Worm (Caenorhabditis elegans) whole organism, L4 larva: ENCODE measurements around the gene K11D12.11.

ENCODE experiments used
- D1046.2 ChIP-seq: fragments of 200-800 bp; sonication (Bioruptor generic); IDR thresholded peaks from 2 replicates; pipeline ENCODE4 v1.3.6; 2022; ENCODE audit warnings: missing genetic modification characterization, missing compliant biosample characterization
- F10B5.3 ChIP-seq: sonication (generic microtip); optimal IDR thresholded peaks from 2 replicates; lab custom pipeline; 2016; ENCODE audit warnings: mild to moderate bottlenecking, missing genetic modification characterization, missing compliant biosample characterization
- R02D3.7 ChIP-seq: fragments of 150-350 bp; sonication (generic microtip); optimal IDR thresholded peaks from 3 replicates; lab custom pipeline; 2014; ENCODE audit warnings: missing biosample characterization, missing genetic modification characterization
- T26A8.4 ChIP-seq: fragments of 200-800 bp; sonication (Bioruptor generic); IDR thresholded peaks from 2 replicates; pipeline ENCODE4 v1.3.6; 2022; ENCODE audit warnings: missing genetic modification characterization, missing compliant biosample characterization
- Y105C5A.15 ChIP-seq: fragments of 200-800 bp; sonication (Bioruptor generic); IDR thresholded peaks from 2 replicates; pipeline ENCODE4 v1.3.6; 2022; ENCODE audit warnings: missing genetic modification characterization, missing compliant biosample characterization
- Y48G9A.11 ChIP-seq: fragments of 200-800 bp; sonication (Bioruptor generic); IDR thresholded peaks from 2 replicates; pipeline ENCODE4 v1.3.6; 2022; ENCODE audit warnings: missing genetic modification reagents, missing genetic modification characterization, missing compliant biosample characterization
- Y5F2A.4 ChIP-seq: fragments of 200-800 bp; sonication (Bioruptor generic); optimal IDR thresholded peaks from 2 replicates; lab custom pipeline; 2018; ENCODE audit warnings: mild to moderate bottlenecking, missing genetic modification characterization, missing compliant biosample characterization
- arid-1 ChIP-seq: fragments of 200-800 bp; sonication (Bioruptor generic); conservative IDR thresholded peaks from 2 replicates; pipeline ENCODE4 v1.3.6; 2022; ENCODE audit warnings: missing genetic modification reagents, missing genetic modification characterization, missing compliant biosample characterization
- ceh-28 ChIP-seq: fragments of 150-350 bp; optimal IDR thresholded peaks from 2 replicates; lab custom pipeline; 2014; ENCODE audit warnings: missing biosample characterization, missing genetic modification reagents, missing genetic modification characterization
- ceh-32 ChIP-seq: sonication (generic microtip); optimal IDR thresholded peaks from 2 replicates; lab custom pipeline; 2016; ENCODE audit warnings: mild to moderate bottlenecking, missing genetic modification characterization, missing compliant biosample characterization; ENCODE audit not compliant: poor library complexity
- ceh-62 ChIP-seq: sonication (generic microtip); optimal IDR thresholded peaks from 2 replicates; lab custom pipeline; 2017; ENCODE audit warnings: missing biosample characterization, missing genetic modification characterization
- ceh-82 ChIP-seq: sonication (generic microtip); optimal IDR thresholded peaks from 2 replicates; lab custom pipeline; 2017; ENCODE audit warnings: missing biosample characterization, missing genetic modification characterization
- ces-1 ChIP-seq: fragments of 150-350 bp; sonication (generic microtip); optimal IDR thresholded peaks from 4 replicates; lab custom pipeline; 2014; ENCODE audit warnings: missing biosample characterization, missing genetic modification reagents, missing genetic modification characterization
- cey-2 ChIP-seq: sonication (generic microtip); optimal IDR thresholded peaks from 3 replicates; lab custom pipeline; 2017; ENCODE audit warnings: missing genetic modification characterization, mild to moderate bottlenecking, missing compliant biosample characterization, antibody characterized with exemption, borderline replicate concordance; ENCODE audit not compliant: insufficient read depth
- daf-16 ChIP-seq, 3 experiments: sonication (generic microtip); optimal IDR thresholded peaks; 2 replicates each; lab custom pipeline; 2016 to 2017; ENCODE audit warnings: missing genetic modification characterization in 3 of 3, missing genetic modification reagents in 3 of 3, mild to moderate bottlenecking in 2 of 3, missing compliant biosample characterization in 2 of 3, missing biosample characterization in 1 of 3, moderate library complexity in 1 of 3
- daf-19 ChIP-seq: fragments of 200-800 bp; sonication (Bioruptor generic); conservative IDR thresholded peaks from 2 replicates; pipeline ENCODE4 v1.3.6; 2022; ENCODE audit warnings: missing genetic modification characterization, missing compliant biosample characterization
- dmd-6 ChIP-seq: fragments of 200-800 bp; sonication (Bioruptor generic); IDR thresholded peaks from 2 replicates; pipeline ENCODE4 v1.3.6; 2022; ENCODE audit warnings: missing genetic modification reagents, missing genetic modification characterization, missing compliant biosample characterization
- duxl-1 ChIP-seq: sonication (generic microtip); optimal IDR thresholded peaks from 2 replicates; lab custom pipeline; 2016; ENCODE audit warnings: mild to moderate bottlenecking, missing genetic modification characterization, moderate library complexity, missing compliant biosample characterization; ENCODE audit not compliant: poor library complexity
- dve-1 ChIP-seq: sonication (generic microtip); optimal IDR thresholded peaks from 2 replicates; lab custom pipeline; 2017; ENCODE audit warnings: antibody characterized with exemption, mild to moderate bottlenecking, missing genetic modification characterization, missing compliant biosample characterization; ENCODE audit not compliant: insufficient read depth
- egl-27 ChIP-seq: sonication (generic microtip); optimal IDR thresholded peaks from 3 replicates; lab custom pipeline; 2017; ENCODE audit warnings: missing biosample characterization, missing genetic modification reagents, missing genetic modification characterization
- fkh-10 ChIP-seq: fragments of 150-350 bp; optimal IDR thresholded peaks from 2 replicates; lab custom pipeline; 2014; ENCODE audit warnings: missing biosample characterization, missing genetic modification reagents, missing genetic modification characterization
- hlh-11 ChIP-seq: fragments of 200-800 bp; sonication (Bioruptor generic); optimal IDR thresholded peaks from 2 replicates; lab custom pipeline; 2018; ENCODE audit warnings: mild to moderate bottlenecking, missing genetic modification characterization, missing compliant biosample characterization
- hlh-30 ChIP-seq: sonication (generic microtip); optimal IDR thresholded peaks from 2 replicates; lab custom pipeline; 2017; ENCODE audit warnings: antibody characterized with exemption, mild to moderate bottlenecking, missing genetic modification characterization, missing compliant biosample characterization; ENCODE audit not compliant: insufficient read depth
- hmg-1.1 ChIP-seq: fragments of 200-800 bp; sonication (Bioruptor generic); IDR thresholded peaks from 2 replicates; pipeline ENCODE4 v1.3.6; 2022; ENCODE audit warnings: missing genetic modification reagents, missing genetic modification characterization, missing compliant biosample characterization
- lim-7 ChIP-seq: fragments of 200-800 bp; sonication (Bioruptor generic); IDR thresholded peaks from 2 replicates; pipeline ENCODE4 v1.3.6; 2022; ENCODE audit warnings: missing genetic modification characterization, missing compliant biosample characterization
- lin-15B ChIP-seq: fragments of 150-350 bp; sonication (generic microtip); optimal IDR thresholded peaks from 3 replicates; lab custom pipeline; 2014; ENCODE audit warnings: missing biosample characterization, missing genetic modification characterization
- lin-39 ChIP-seq: fragments of 150-350 bp; optimal IDR thresholded peaks from 2 replicates; lab custom pipeline; 2014; ENCODE audit warnings: missing biosample characterization, missing genetic modification reagents, missing genetic modification characterization
- lsy-2 ChIP-seq, 2 experiments: fragments of 150-350 bp in 1 of 2; sonication (generic microtip) in 1 of 2; optimal IDR thresholded peaks; 2 replicates each; lab custom pipeline; 2014 to 2017; ENCODE audit warnings: missing biosample characterization in 2 of 2, missing genetic modification characterization in 2 of 2
- mdl-1 ChIP-seq, 2 experiments: fragments of 150-350 bp in 1 of 2; sonication (generic microtip) in 1 of 2; optimal IDR thresholded peaks; 2 replicates each; lab custom pipeline; 2014 to 2017; ENCODE audit warnings: missing biosample characterization in 2 of 2, missing genetic modification characterization in 2 of 2
- mxl-3 ChIP-seq: fragments of 200-800 bp; sonication (Bioruptor generic); optimal IDR thresholded peaks from 2 replicates; lab custom pipeline; 2018; ENCODE audit warnings: mild to moderate bottlenecking, missing genetic modification characterization, missing compliant biosample characterization
- nhr-102 ChIP-seq: sonication (generic microtip); optimal IDR thresholded peaks from 2 replicates; lab custom pipeline; 2016; ENCODE audit warnings: mild to moderate bottlenecking, missing genetic modification characterization, moderate library complexity, missing compliant biosample characterization
- nhr-237 ChIP-seq: sonication (generic microtip); optimal IDR thresholded peaks from 2 replicates; lab custom pipeline; 2017; ENCODE audit warnings: missing biosample characterization, missing genetic modification characterization
- nhr-28 ChIP-seq: fragments of 150-350 bp; optimal IDR thresholded peaks from 2 replicates; lab custom pipeline; 2014; ENCODE audit warnings: missing biosample characterization, missing genetic modification characterization
- nhr-41 ChIP-seq: fragments of 200-800 bp; sonication (Bioruptor generic); IDR thresholded peaks from 2 replicates; pipeline ENCODE4 v1.3.6; 2022; ENCODE audit warnings: missing genetic modification reagents, missing genetic modification characterization, missing compliant biosample characterization
- nhr-42 ChIP-seq: fragments of 200-800 bp; sonication (Bioruptor generic); IDR thresholded peaks from 2 replicates; pipeline ENCODE4 v1.3.6; 2022; ENCODE audit warnings: missing genetic modification characterization, missing compliant biosample characterization
- nhr-48 ChIP-seq: sonication (generic microtip); optimal IDR thresholded peaks from 2 replicates; lab custom pipeline; 2016; ENCODE audit warnings: mild to moderate bottlenecking, missing genetic modification characterization, missing compliant biosample characterization
- pha-4 ChIP-seq, 2 experiments: fragments of 150-350 bp in 1 of 2; fragments of 200-800 bp in 1 of 2; sonication (Bioruptor generic) in 1 of 2; IDR thresholded peaks in 1 of 2; optimal IDR thresholded peaks in 1 of 2; 2 replicates each; pipeline versions ENCODE4 v1.3.6 to Lab custom; 2014 to 2022; ENCODE audit warnings: missing genetic modification characterization in 2 of 2, missing genetic modification reagents in 2 of 2, missing biosample characterization in 1 of 2, missing compliant biosample characterization in 1 of 2
- php-3 ChIP-seq: fragments of 200-800 bp; sonication (Bioruptor generic); IDR thresholded peaks from 2 replicates; pipeline ENCODE4 v1.3.6; 2022; ENCODE audit warnings: missing genetic modification reagents, missing genetic modification characterization, missing compliant biosample characterization
- pqm-1 ChIP-seq: sonication (generic microtip); optimal IDR thresholded peaks from 2 replicates; lab custom pipeline; 2017; ENCODE audit warnings: missing biosample characterization, missing genetic modification characterization
- rbr-2 ChIP-seq: sonication (generic microtip); optimal IDR thresholded peaks from 2 replicates; lab custom pipeline; 2016; ENCODE audit warnings: missing genotype, missing genetic modification characterization, missing compliant biosample characterization
- sdz-12 ChIP-seq: fragments of 200-800 bp; sonication (Bioruptor generic); optimal IDR thresholded peaks from 2 replicates; lab custom pipeline; 2018; ENCODE audit warnings: mild to moderate bottlenecking, missing genetic modification characterization, missing compliant biosample characterization
- spr-1 ChIP-seq: sonication (generic microtip); optimal IDR thresholded peaks from 2 replicates; lab custom pipeline; 2016; ENCODE audit warnings: mild to moderate bottlenecking, missing genetic modification characterization, missing compliant biosample characterization
- spr-3 ChIP-seq: fragments of 200-800 bp; sonication (Bioruptor generic); optimal IDR thresholded peaks from 2 replicates; lab custom pipeline; 2018; ENCODE audit warnings: mild to moderate bottlenecking, missing genetic modification characterization, missing compliant biosample characterization
- tag-97 ChIP-seq: fragments of 200-800 bp; sonication (Bioruptor generic); IDR thresholded peaks from 2 replicates; pipeline ENCODE4 v1.3.6; 2022; ENCODE audit warnings: missing genetic modification characterization, missing compliant biosample characterization
- tra-1 ChIP-seq: fragments of 200-800 bp; sonication (Bioruptor generic); IDR thresholded peaks from 2 replicates; pipeline ENCODE4 v1.3.6; 2022; ENCODE audit warnings: missing genetic modification reagents, missing genetic modification characterization, missing compliant biosample characterization
- unc-39 ChIP-seq: sonication (generic microtip); optimal IDR thresholded peaks from 2 replicates; lab custom pipeline; 2017; ENCODE audit warnings: missing biosample characterization, missing genetic modification characterization
- ztf-7 ChIP-seq: fragments of 150-350 bp; optimal IDR thresholded peaks from 2 replicates; lab custom pipeline; 2014; ENCODE audit warnings: missing biosample characterization, missing genetic modification characterization

K11D12.11 gene

ce11 chrV:5027640-5028039 is 11.8 kb downstream of the K11D12.11 start, which contains the start of gene cpt-4 (continued):
- TF ChIP-seq tra-1 (no peak), Y48G9A.11 (GFP tag; lab: Robert Waterston, UW) (no peak), daf-19 (no peak), egl-27 (tag; lab: Kevin White, UChicago) (no peak), ceh-82 (tag; lab: Kevin White, UChicago) (no peak), nhr-41 (GFP tag; lab: Robert Waterston, UW) (no peak), nhr-102 (peak; percentile 41), Y105C5A.15 (GFP tag; lab: Robert Waterston, UW) (no peak), sdz-12 (GFP tag; lab: Kevin White, UChicago) (no peak), fkh-10 (GFP tag; lab: Kevin White, UChicago) (no peak), spr-1 (tag; lab: Kevin White, UChicago) (no peak), pha-4 (GFP tag; IDR thresholded peaks at IDR 0.05; lab: Robert Waterston, UW) (no peak), pha-4 (tag; optimal IDR thresholded peaks at IDR 0.05; lab: Kevin White, UChicago) (no peak), ces-1 (no peak), D1046.2 (no peak)

DNA sequence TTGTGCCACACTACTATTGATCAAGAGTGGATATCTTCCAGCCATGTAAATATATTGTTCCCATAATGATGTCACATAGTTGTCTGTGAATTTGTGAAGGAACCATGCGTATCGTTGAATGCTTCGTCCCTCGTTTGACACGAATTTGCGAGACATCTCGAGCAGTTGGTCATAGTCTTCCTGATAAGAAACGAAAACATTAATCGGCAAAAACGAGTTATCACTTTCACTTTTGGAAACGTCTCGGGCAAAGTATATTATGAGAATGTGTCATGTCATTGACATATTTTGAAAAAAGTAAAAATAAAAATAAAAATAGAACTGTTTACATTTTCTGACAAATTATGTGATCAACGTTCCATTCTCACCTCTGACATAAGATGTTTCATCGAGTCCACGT is 13.0 kb downstream of the K11D12.11 start:
- TF ChIP-seq R02D3.7 (tag; lab: Kevin White, UChicago) (no peak), lsy-2 (tag; optimal IDR thresholded peaks at IDR 0.05; lab: Kevin White, UChicago) (no peak), cey-2 (tag; lab: Kevin White, UChicago) (no peak), ces-1 (no peak), tra-1 (no peak), hlh-30 (peak; percentile 17), ztf-7 (tag; lab: Kevin White, UChicago) (no peak), spr-1 (tag; lab: Kevin White, UChicago) (no peak), nhr-237 (no peak), pqm-1 (tag; lab: Kevin White, UChicago) (peak; percentile 10), ceh-28 (no peak), pha-4 (GFP tag; IDR thresholded peaks at IDR 0.05; lab: Robert Waterston, UW) (no peak), pha-4 (tag; optimal IDR thresholded peaks at IDR 0.05; lab: Kevin White, UChicago) (no peak), nhr-42 (GFP tag; lab: Robert Waterston, UW) (no peak), daf-16 (GFP tag; optimal IDR thresholded peaks at IDR 0.05; lab: Kevin White, UChicago) (no peak), daf-16 (tag; optimal IDR thresholded peaks at IDR 0.05; lab: Kevin White, UChicago) (peak; percentile 30), ceh-32 (tag; lab: Kevin White, UChicago) (no peak), lim-7 (GFP tag; lab: Robert Waterston, UW) (no peak), F10B5.3 (tag; lab: Kevin White, UChicago) (no peak), nhr-102 (peak; percentile 37), tag-97 (GFP tag; lab: Robert Waterston, UW) (no peak), Y48G9A.11 (GFP tag; lab: Robert Waterston, UW) (no peak), Y5F2A.4 (no peak), rbr-2 (no peak), dve-1 (tag; lab: Kevin White, UChicago) (peak; percentile 18), mxl-3 (peak; percentile 12), unc-39 (tag; lab: Kevin White, UChicago) (no peak), nhr-28 (tag; lab: Kevin White, UChicago) (peak; percentile 25), D1046.2 (no peak), php-3 (GFP tag; lab: Robert Waterston, UW) (0 out of 2 replicates have a peak, but pooled peaks have one; percentile 24), lin-15B (tag; lab: Kevin White, UChicago) (no peak), lin-39 (tag; lab: Kevin White, UChicago) (no peak), hmg-1.1 (GFP tag; lab: Robert Waterston, UW) (no peak), ceh-62 (no peak), spr-3 (GFP tag; lab: Kevin White, UChicago) (no peak), dmd-6 (GFP tag; lab: Robert Waterston, UW) (peak; percentile 77), hlh-11 (peak; percentile 70), arid-1 (GFP tag; lab: Robert Waterston, UW) (no peak), nhr-48 (tag; lab: Kevin White, UChicago) (peak; percentile 39), duxl-1 (no peak), T26A8.4 (GFP tag; lab: Robert Waterston, UW) (no peak), mdl-1 (tag; optimal IDR thresholded peaks at IDR 0.05; lab: Kevin White, UChicago) (no peak)
